Worm (Caenorhabditis elegans) whole organism, L4 larva: ENCODE data around the gene unc-116.

Experiments used
- F10B5.3 ChIP-seq: sonication (generic microtip); optimal IDR thresholded peaks from 2 replicates; lab custom pipeline; 2016; ENCODE audit warnings: mild to moderate bottlenecking, missing genetic modification characterization, missing compliant biosample characterization
- F37D6.2 ChIP-seq: sonication (generic microtip); optimal IDR thresholded peaks from 2 replicates; lab custom pipeline; 2016; ENCODE audit warnings: mild to moderate bottlenecking, missing genetic modification characterization, missing compliant biosample characterization
- F49E8.2 ChIP-seq: sonication (generic microtip); optimal IDR thresholded peaks from 2 replicates; lab custom pipeline; 2016; ENCODE audit warnings: missing compliant biosample characterization, mild to moderate bottlenecking, missing genetic modification characterization, borderline replicate concordance
- T20F7.1 ChIP-seq: fragments of 200-800 bp; sonication (Bioruptor generic); optimal IDR thresholded peaks from 2 replicates; lab custom pipeline; 2018; ENCODE audit warnings: mild to moderate bottlenecking, missing genetic modification characterization, missing compliant biosample characterization
- T26A8.4 ChIP-seq: fragments of 200-800 bp; sonication (Bioruptor generic); IDR thresholded peaks from 2 replicates; pipeline ENCODE4 v1.3.6; 2022; ENCODE audit warnings: missing genetic modification characterization, missing compliant biosample characterization
- ZK546.5 ChIP-seq, 2 experiments: sonication (generic microtip); optimal IDR thresholded peaks; 2 replicates each; lab custom pipeline; 2017; ENCODE audit warnings: missing biosample characterization in 2 of 2, missing genetic modification characterization in 2 of 2
- aha-1 ChIP-seq: fragments of 150-350 bp; peaks from one replicate; lab custom pipeline; 2014; ENCODE audit warnings: missing biosample characterization, missing genetic modification characterization
- arid-1 ChIP-seq: fragments of 200-800 bp; sonication (Bioruptor generic); conservative IDR thresholded peaks from 2 replicates; pipeline ENCODE4 v1.3.6; 2022; ENCODE audit warnings: missing genetic modification reagents, missing genetic modification characterization, missing compliant biosample characterization
- attf-4 ChIP-seq: sonication (generic microtip); optimal IDR thresholded peaks from 3 replicates; lab custom pipeline; 2017; ENCODE audit warnings: missing biosample characterization, missing genetic modification characterization
- ceh-44 ChIP-seq: fragments of 200-800 bp; sonication (Bioruptor generic); IDR thresholded peaks from 2 replicates; pipeline ENCODE4 v1.3.6; 2022; ENCODE audit warnings: missing genetic modification reagents, missing genetic modification characterization, missing compliant biosample characterization
- ceh-62 ChIP-seq: sonication (generic microtip); optimal IDR thresholded peaks from 2 replicates; lab custom pipeline; 2017; ENCODE audit warnings: missing biosample characterization, missing genetic modification characterization
- daf-12 ChIP-seq: fragments of 150-350 bp; optimal IDR thresholded peaks from 2 replicates; lab custom pipeline; 2014; ENCODE audit warnings: missing biosample characterization, missing genetic modification reagents, missing genetic modification characterization
- dmd-6 ChIP-seq: fragments of 200-800 bp; sonication (Bioruptor generic); IDR thresholded peaks from 2 replicates; pipeline ENCODE4 v1.3.6; 2022; ENCODE audit warnings: missing genetic modification reagents, missing genetic modification characterization, missing compliant biosample characterization
- dmd-8 ChIP-seq: fragments of 200-800 bp; sonication (Bioruptor generic); IDR thresholded peaks from 2 replicates; pipeline ENCODE4 v1.3.6; 2022; ENCODE audit warnings: missing genetic modification characterization, missing compliant biosample characterization
- dve-1 ChIP-seq: sonication (generic microtip); optimal IDR thresholded peaks from 2 replicates; lab custom pipeline; 2017; ENCODE audit warnings: antibody characterized with exemption, mild to moderate bottlenecking, missing genetic modification characterization, missing compliant biosample characterization; ENCODE audit not compliant: insufficient read depth
- egl-43 ChIP-seq: fragments of 200-800 bp; sonication (Bioruptor generic); IDR thresholded peaks from 2 replicates; pipeline ENCODE4 v1.3.6; 2022; ENCODE audit warnings: missing genetic modification reagents, missing genetic modification characterization, missing compliant biosample characterization
- fos-1 ChIP-seq: fragments of 150-350 bp; optimal IDR thresholded peaks from 2 replicates; lab custom pipeline; 2014; ENCODE audit warnings: missing biosample characterization, missing genetic modification characterization
- jun-1 ChIP-seq: fragments of 150-350 bp; optimal IDR thresholded peaks from 2 replicates; lab custom pipeline; 2014; ENCODE audit warnings: missing biosample characterization, missing genetic modification reagents, missing genetic modification characterization
- lim-7 ChIP-seq: fragments of 200-800 bp; sonication (Bioruptor generic); IDR thresholded peaks from 2 replicates; pipeline ENCODE4 v1.3.6; 2022; ENCODE audit warnings: missing genetic modification characterization, missing compliant biosample characterization
- lin-13 ChIP-seq: fragments of 150-350 bp; optimal IDR thresholded peaks from 2 replicates; lab custom pipeline; 2014; ENCODE audit warnings: missing biosample characterization, missing genetic modification reagents, missing genetic modification characterization
- lin-29 ChIP-seq: fragments of 200-800 bp; sonication (Bioruptor generic); IDR thresholded peaks from 2 replicates; pipeline ENCODE4 v1.3.6; 2022; ENCODE audit warnings: missing genetic modification reagents, missing genetic modification characterization, missing compliant biosample characterization
- lin-38 ChIP-seq: fragments of 200-800 bp; sonication (Bioruptor generic); IDR thresholded peaks from 2 replicates; pipeline ENCODE4 v1.3.6; 2022; ENCODE audit warnings: missing genetic modification reagents, missing genetic modification characterization, missing compliant biosample characterization
- lir-3 ChIP-seq: sonication (generic microtip); optimal IDR thresholded peaks from 2 replicates; lab custom pipeline; 2016; ENCODE audit warnings: mild to moderate bottlenecking, missing genetic modification characterization, missing compliant biosample characterization
- madf-5 ChIP-seq, 2 experiments: fragments of 200-800 bp; sonication (Bioruptor generic); IDR thresholded peaks; 2 replicates each; pipeline ENCODE4 v1.3.6; 2022; ENCODE audit warnings: missing compliant biosample characterization in 2 of 2, missing genetic modification characterization in 2 of 2
- mep-1 ChIP-seq: fragments of 150-350 bp; sonication (generic microtip); optimal IDR thresholded peaks from 3 replicates; lab custom pipeline; 2014; ENCODE audit warnings: missing biosample characterization, missing genetic modification characterization
- mxl-2 ChIP-seq: fragments of 200-800 bp; sonication (Bioruptor generic); conservative IDR thresholded peaks from 2 replicates; pipeline ENCODE4 v1.3.6; 2022; ENCODE audit warnings: missing genetic modification reagents, missing genetic modification characterization, missing compliant biosample characterization
- mxl-3 ChIP-seq: fragments of 200-800 bp; sonication (Bioruptor generic); optimal IDR thresholded peaks from 2 replicates; lab custom pipeline; 2018; ENCODE audit warnings: mild to moderate bottlenecking, missing genetic modification characterization, missing compliant biosample characterization
- nhr-10 ChIP-seq: fragments of 150-350 bp; optimal IDR thresholded peaks from 2 replicates; lab custom pipeline; 2014; ENCODE audit warnings: missing biosample characterization, missing genetic modification characterization
- nhr-102 ChIP-seq: sonication (generic microtip); optimal IDR thresholded peaks from 2 replicates; lab custom pipeline; 2016; ENCODE audit warnings: mild to moderate bottlenecking, missing genetic modification characterization, moderate library complexity, missing compliant biosample characterization
- nhr-28 ChIP-seq: fragments of 150-350 bp; optimal IDR thresholded peaks from 2 replicates; lab custom pipeline; 2014; ENCODE audit warnings: missing biosample characterization, missing genetic modification characterization
- nhr-48 ChIP-seq: sonication (generic microtip); optimal IDR thresholded peaks from 2 replicates; lab custom pipeline; 2016; ENCODE audit warnings: mild to moderate bottlenecking, missing genetic modification characterization, missing compliant biosample characterization
- nhr-6 ChIP-seq: fragments of 150-350 bp; optimal IDR thresholded peaks from 2 replicates; lab custom pipeline; 2014; ENCODE audit warnings: missing biosample characterization, missing genetic modification characterization
- nhr-76 ChIP-seq: fragments of 150-350 bp; optimal IDR thresholded peaks from 2 replicates; lab custom pipeline; 2014; ENCODE audit warnings: missing biosample characterization, missing genetic modification characterization
- pha-4 ChIP-seq, 2 experiments: fragments of 150-350 bp in 1 of 2; fragments of 200-800 bp in 1 of 2; sonication (Bioruptor generic) in 1 of 2; IDR thresholded peaks in 1 of 2; optimal IDR thresholded peaks in 1 of 2; 2 replicates each; pipeline versions ENCODE4 v1.3.6 to Lab custom; 2014 to 2022; ENCODE audit warnings: missing genetic modification characterization in 2 of 2, missing genetic modification reagents in 2 of 2, missing biosample characterization in 1 of 2, missing compliant biosample characterization in 1 of 2
- pqm-1 ChIP-seq: sonication (generic microtip); optimal IDR thresholded peaks from 2 replicates; lab custom pipeline; 2017; ENCODE audit warnings: missing biosample characterization, missing genetic modification characterization
- skn-1 ChIP-seq: fragments of 150-350 bp; optimal IDR thresholded peaks from 2 replicates; lab custom pipeline; 2014; ENCODE audit warnings: missing biosample characterization, missing genetic modification characterization
- tag-97 ChIP-seq: fragments of 200-800 bp; sonication (Bioruptor generic); IDR thresholded peaks from 2 replicates; pipeline ENCODE4 v1.3.6; 2022; ENCODE audit warnings: missing genetic modification characterization, missing compliant biosample characterization
- unc-130 ChIP-seq: sonication (generic microtip); optimal IDR thresholded peaks from 2 replicates; lab custom pipeline; 2016; ENCODE audit warnings: missing genetic modification reagents, missing genetic modification characterization, missing compliant biosample characterization
- unc-62 ChIP-seq, 3 experiments: fragments of 150-350 bp in 1 of 3; sonication (generic microtip); optimal IDR thresholded peaks in 2 of 3; peaks in 1 of 3; 1 replicate in 1 of 3; 2 replicates in 2 of 3; lab custom pipeline; 2014 to 2017; ENCODE audit warnings: missing biosample characterization in 3 of 3, missing genetic modification characterization in 3 of 3, missing genetic modification reagents in 3 of 3, missing genotype in 1 of 3
- vab-7 ChIP-seq: fragments of 200-800 bp; sonication (Bioruptor generic); IDR thresholded peaks from 2 replicates; pipeline ENCODE4 v1.3.6; 2022; ENCODE audit warnings: missing genetic modification reagents, missing genetic modification characterization, missing compliant biosample characterization
- zag-1 ChIP-seq: fragments of 150-350 bp; optimal IDR thresholded peaks from 2 replicates; lab custom pipeline; 2014; ENCODE audit warnings: missing biosample characterization, missing genetic modification characterization
- zfp-2 ChIP-seq: sonication (generic microtip); optimal IDR thresholded peaks from 2 replicates; lab custom pipeline; 2016; ENCODE audit warnings: mild to moderate bottlenecking, missing genetic modification characterization, missing compliant biosample characterization
- zip-11 ChIP-seq: fragments of 200-800 bp; sonication (Bioruptor generic); IDR thresholded peaks from 2 replicates; pipeline ENCODE4 v1.3.6; 2022; ENCODE audit warnings: missing genetic modification characterization, missing compliant biosample characterization
- zip-2 ChIP-seq: fragments of 150-350 bp; optimal IDR thresholded peaks from 2 replicates; lab custom pipeline; 2014; ENCODE audit warnings: missing biosample characterization, missing genetic modification characterization

The unc-116 gene

DNA sequence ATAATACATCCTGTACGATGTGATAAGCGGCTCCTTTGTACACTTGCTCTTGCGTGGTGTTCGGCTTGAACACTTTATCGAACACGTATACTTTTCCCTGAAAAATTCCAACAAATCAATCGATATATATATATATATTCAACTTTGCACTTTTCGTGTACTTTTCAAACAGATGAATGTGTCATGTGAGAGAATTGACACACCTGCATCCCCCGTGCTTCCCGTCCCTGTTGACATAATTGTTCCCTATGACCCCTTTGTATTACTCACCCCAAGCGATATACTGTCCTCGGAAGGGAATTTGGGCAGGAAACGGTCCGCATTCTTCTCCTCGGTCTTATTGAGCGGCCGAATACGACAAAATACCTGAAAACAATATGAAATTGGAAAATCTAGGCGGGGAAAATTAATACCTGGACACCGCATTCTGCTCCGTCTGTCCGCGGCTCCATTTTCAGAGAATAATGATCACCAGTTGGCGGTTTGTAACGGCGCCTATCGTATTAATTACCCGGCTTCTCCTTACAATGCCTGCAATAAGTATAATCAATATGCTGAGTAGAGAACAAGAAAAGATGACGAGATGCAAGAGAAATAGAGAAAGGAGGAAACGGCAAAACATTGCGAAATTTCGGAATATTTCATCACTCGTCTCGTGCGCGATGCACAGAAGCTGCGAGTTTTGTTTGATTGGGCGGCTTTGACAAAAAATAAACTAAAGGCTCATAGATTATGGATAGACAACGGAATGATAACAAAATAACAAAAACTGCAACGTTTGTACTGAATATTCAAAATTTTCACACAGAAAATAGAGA, at the start of gene unc-116 (continued):
- TF ChIP-seq lin-13 (GFP tag; lab: Kevin White, UChicago) (no peak), unc-130 (no peak), ceh-62 (tag; lab: Kevin White, UChicago) (no peak), F10B5.3 (tag; lab: Kevin White, UChicago) (no peak), attf-4 (tag; lab: Kevin White, UChicago) (no peak)

DNA sequence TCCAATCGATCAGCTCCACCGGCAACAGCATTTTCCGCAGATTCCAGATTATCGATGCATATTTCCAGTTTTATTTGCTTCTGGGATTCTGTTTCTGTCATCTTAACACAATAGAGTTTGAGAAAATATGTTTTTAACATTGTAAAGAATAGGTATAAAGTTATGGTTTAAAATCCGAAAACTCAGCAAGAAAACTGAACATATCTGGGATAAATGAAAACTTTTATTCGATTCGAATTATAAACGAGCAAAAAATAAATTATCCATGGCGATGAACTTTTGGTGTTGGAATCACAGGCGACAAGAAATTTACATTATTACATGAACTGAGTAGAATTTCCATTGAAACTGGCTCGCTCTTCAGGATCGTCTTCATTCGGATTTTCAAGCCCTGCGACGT, 48.5 kb upstream of the unc-116 start, which contains the start of gene cutc-1:
Gene cutc-1 (minus strand): TSS at position 101 of the 400 bp plus-strand sequence.
- TF ChIP-seq dmd-6 (GFP tag; lab: Robert Waterston, UW) (no peak), zag-1 (no peak), ZK546.5 (tag; optimal IDR thresholded peaks at IDR 0.05; lab: Kevin White, UChicago) (no peak), dmd-8 (no peak), lim-7 (GFP tag; lab: Robert Waterston, UW) (no peak), T20F7.1 (GFP tag; lab: Kevin White, UChicago) (no peak)

DNA sequence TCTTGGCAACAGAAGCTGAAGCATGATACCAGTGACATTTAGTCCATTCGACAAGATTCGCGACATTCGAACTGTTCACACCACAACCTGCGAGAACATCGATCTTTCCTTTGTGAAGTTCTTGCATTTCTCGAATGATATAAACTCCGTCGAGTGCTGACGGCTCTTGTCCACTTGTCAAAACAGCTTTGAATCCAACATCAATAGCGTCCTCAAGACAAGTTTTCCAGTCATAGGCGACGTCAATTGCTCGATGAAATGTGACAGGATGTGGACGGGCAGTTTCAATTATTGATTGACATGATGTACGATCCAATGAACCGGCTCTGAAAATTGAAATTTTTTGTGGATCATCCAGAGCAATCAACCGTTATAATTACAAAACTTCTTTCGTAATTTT, 47.7 kb upstream of the unc-116 start:
- TF ChIP-seq jun-1 (tag; lab: Kevin White, UChicago) = no peak
- peak in 1 of 2 experiments; percentile 96 for TF ChIP-seq unc-62 (GFP tag; optimal IDR thresholded peaks at IDR 0.05 in 1 of 2; lab: Kevin White, UChicago)
- TF ChIP-seq unc-62 (tag; optimal IDR thresholded peaks at IDR 0.05; lab: Kevin White, UChicago) = no peak
- TF ChIP-seq zip-2 (tag; lab: Kevin White, UChicago) = no peak
- TF ChIP-seq aha-1 = peak; percentile 89
- TF ChIP-seq egl-43 (GFP tag; lab: Robert Waterston, UW) = no peak
- no peak for TF ChIP-seq nhr-76
- TF ChIP-seq F49E8.2 = no peak
- no peak for TF ChIP-seq T26A8.4
- no peak for TF ChIP-seq tag-97 (GFP tag; lab: Robert Waterston, UW)
- no peak for TF ChIP-seq mxl-2 (GFP tag; lab: Robert Waterston, UW)
- no peak for TF ChIP-seq pha-4 (GFP tag; IDR thresholded peaks at IDR 0.05; lab: Robert Waterston, UW)
- TF ChIP-seq pha-4 (tag; optimal IDR thresholded peaks at IDR 0.05; lab: Kevin White, UChicago) = no peak
- no peak for TF ChIP-seq arid-1
- TF ChIP-seq fos-1 = no peak

DNA sequence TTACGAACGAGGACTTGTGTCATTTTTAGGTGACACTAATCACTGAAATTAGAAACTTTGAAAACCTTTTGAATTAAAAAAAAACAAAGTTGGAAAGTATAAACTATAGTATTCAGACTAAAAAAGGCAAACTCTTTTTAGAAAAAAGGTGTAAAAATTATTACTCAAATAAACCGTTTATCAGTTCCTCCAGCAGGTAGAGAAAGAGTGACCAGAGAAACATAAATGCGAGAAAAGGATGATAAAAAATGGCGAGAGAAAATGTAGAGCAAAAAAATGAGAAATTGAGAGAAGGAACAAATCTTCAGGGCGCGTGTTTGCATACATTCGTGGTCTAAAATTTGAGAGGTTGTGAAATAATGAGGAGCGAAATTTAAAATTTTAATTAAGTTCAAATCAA, 46.9 kb upstream of the unc-116 start, which contains the start of gene lap-1:
Gene lap-1 (minus strand): TSS at position 42 of the 400 bp plus-strand sequence.
- peak; percentile 31 for TF ChIP-seq nhr-28 (tag; lab: Kevin White, UChicago)
- peak; percentile 83 for TF ChIP-seq pqm-1 (tag; lab: Kevin White, UChicago)
- peak; percentile 28; the same call in 1 of the 2 replicates for TF ChIP-seq dmd-6 (GFP tag; lab: Robert Waterston, UW)
- TF ChIP-seq F37D6.2 (tag; lab: Kevin White, UChicago) = no peak
- TF ChIP-seq madf-5 (GFP tag; IDR thresholded peaks at IDR 0.05; lab: Robert Waterston, UW) = no peak

DNA sequence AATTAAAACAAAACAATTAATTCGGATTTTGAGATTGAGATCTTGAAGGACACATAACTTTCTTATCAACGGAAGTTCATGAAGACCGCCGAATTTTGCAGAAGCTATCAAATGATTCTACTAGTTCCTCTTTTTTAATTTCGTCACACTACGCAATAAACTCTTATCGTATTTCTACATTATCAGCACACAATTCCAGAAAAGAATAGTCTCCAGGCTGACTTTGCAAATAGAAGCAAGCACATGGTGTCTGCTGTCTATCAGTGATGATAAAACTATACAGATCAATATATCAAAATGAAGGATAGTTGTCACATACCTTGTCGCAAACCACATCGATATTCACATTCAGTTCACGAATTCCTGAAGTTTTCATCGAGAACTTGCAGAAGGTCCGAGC, 45.5 kb upstream of the unc-116 start:
- TF ChIP-seq mxl-3 (GFP tag; lab: Kevin White, UChicago) (peak; percentile 62), nhr-48 (peak; percentile 28), lin-29 (no peak), nhr-10 (tag; lab: Kevin White, UChicago) (no peak), daf-12 (tag; lab: Kevin White, UChicago) (no peak), nhr-102 (no peak), zag-1 (no peak), lin-38 (GFP tag; lab: Robert Waterston, UW) (no peak), lir-3 (tag; lab: Kevin White, UChicago) (no peak), vab-7 (GFP tag; lab: Robert Waterston, UW) (no peak), skn-1 (tag; lab: Kevin White, UChicago) (no peak), zip-11 (GFP tag; lab: Robert Waterston, UW) (no peak), dve-1 (tag; lab: Kevin White, UChicago) (peak; percentile 80), madf-5 (GFP tag; IDR thresholded peaks at IDR 0.05; lab: Robert Waterston, UW) (no peak), ceh-44 (GFP tag; lab: Robert Waterston, UW) (no peak), mep-1 (no peak), nhr-6 (no peak), zfp-2 (tag; lab: Kevin White, UChicago) (no peak)
